Worm (Caenorhabditis elegans) whole organism, early embryonic: ENCODE data around the gene F53F4.4.

Experiments
- ama-1 ChIP-seq: fragments of 150-350 bp; optimal IDR thresholded peaks from 2 replicates; lab custom pipeline; 2014
- flt-1 ChIP-seq: fragments of 200-800 bp; sonication (Bioruptor generic); IDR thresholded peaks from 2 replicates; pipeline ENCODE4 v1.3.6; 2022; ENCODE audit warnings: missing genetic modification characterization, missing compliant biosample characterization
- pes-1 ChIP-seq: fragments of 200-800 bp; sonication (Bioruptor generic); IDR thresholded peaks from 2 replicates; pipeline ENCODE4 v1.3.6; 2022; ENCODE audit warnings: missing genetic modification reagents, missing genetic modification characterization, missing compliant biosample characterization
- tbx-11 ChIP-seq: fragments of 200-800 bp; sonication (Bioruptor generic); IDR thresholded peaks from 2 replicates; pipeline ENCODE4 v1.3.6; 2022; ENCODE audit warnings: missing genetic modification characterization, missing compliant biosample characterization
- tbx-37 ChIP-seq: fragments of 200-800 bp; sonication (Bioruptor generic); conservative IDR thresholded peaks from 2 replicates; pipeline ENCODE4 v1.3.6; 2022; ENCODE audit warnings: missing genetic modification reagents, missing genetic modification characterization, missing compliant biosample characterization
- tra-4 ChIP-seq: sonication (generic microtip); optimal IDR thresholded peaks from 2 replicates; lab custom pipeline; 2017; ENCODE audit warnings: missing genetic modification characterization, missing compliant biosample characterization

DNA sequence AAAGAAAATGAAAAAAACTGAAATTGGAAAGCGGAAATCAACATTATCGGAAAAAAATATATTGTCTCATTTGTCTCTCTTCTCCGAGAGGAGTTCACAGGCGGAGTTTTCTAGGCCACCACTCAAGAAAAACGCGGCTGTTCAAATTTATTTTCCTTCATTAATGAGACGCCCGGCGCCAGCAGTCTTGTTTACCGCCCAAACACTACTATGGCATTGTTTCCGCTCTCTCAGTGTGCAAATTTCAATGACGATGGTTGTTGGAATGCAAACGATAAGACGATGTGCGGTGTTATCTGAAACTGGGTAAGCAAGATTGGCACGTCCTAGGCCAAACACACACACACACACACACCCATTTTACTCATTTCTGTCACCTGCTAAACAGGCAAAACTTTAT is 36.4 kb upstream of the F53F4.4 start, which contains the start of gene cav-2:
- no peak for TF ChIP-seq flt-1 (GFP tag; lab: Robert Waterston, UW)
- no peak for TF ChIP-seq tra-4 (tag; lab: Kevin White, UChicago)
- no peak for TF ChIP-seq ama-1 (lab: Kevin White, UChicago)
- peak; percentile 63 for TF ChIP-seq tbx-37 (GFP tag; lab: Robert Waterston, UW)
- TF ChIP-seq pes-1 (GFP tag; lab: Robert Waterston, UW), result no peak; the same call in 1 of the 2 replicates
- TF ChIP-seq tbx-11 (GFP tag; lab: Robert Waterston, UW), result no peak
